Fruit fly (Drosophila melanogaster): ENCODE results near the gene Rab1.
A peak's percentile ranks its signal among the peaks of the same experiment; 100 is the strongest.

The Rab1 gene

DNA sequence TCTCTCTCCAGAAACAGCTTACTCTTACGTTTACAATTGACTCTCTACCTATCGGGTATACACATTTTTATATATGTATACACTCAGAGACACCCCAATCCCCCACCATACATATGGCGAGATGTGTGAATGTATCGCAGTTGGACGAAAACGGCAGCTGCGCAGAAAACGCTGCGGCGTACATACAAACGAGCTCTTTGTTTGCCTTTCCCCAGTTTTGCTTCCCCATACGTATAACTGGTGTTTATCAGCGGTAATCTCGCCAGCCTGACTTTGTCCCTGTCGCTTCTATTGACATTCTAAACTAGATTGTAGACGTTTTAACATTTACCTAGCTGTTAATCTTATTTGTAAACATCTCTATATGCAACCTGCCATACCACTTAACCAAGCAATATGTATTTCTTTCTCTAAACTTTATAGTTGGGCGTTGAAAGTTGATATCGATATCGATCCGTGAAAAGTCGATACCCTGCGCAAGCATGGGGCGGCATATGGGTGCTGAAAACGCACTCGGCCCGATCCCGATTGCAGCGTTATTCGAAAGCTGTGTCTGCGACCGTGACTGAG is 28.6 kb upstream of the Rab1 start (continued):
- no peak for TF ChIP-seq ttk (GFP tag; IDR thresholded peaks at IDR 0.05)
- peak; percentile 67 for TF ChIP-seq NfI (GFP tag; optimal IDR thresholded peaks at IDR 0.05)
- no peak for TF ChIP-seq vfl (GFP tag; optimal IDR thresholded peaks at IDR 0.05)
- TF ChIP-seq lilli (GFP tag; optimal IDR thresholded peaks at IDR 0.05), result peak; percentile 65
- peak; percentile 57 for TF ChIP-seq Sry-β (GFP tag; optimal IDR thresholded peaks at IDR 0.05)
- TF ChIP-seq pzg (GFP tag; optimal IDR thresholded peaks at IDR 0.05), result no peak
- no peak for TF ChIP-seq cas (GFP tag; IDR thresholded peaks at IDR 0.05)
- peak; percentile 98 for TF ChIP-seq kni (GFP tag; optimal IDR thresholded peaks at IDR 0.05)
- TF ChIP-seq lola (GFP tag; optimal IDR thresholded peaks at IDR 0.05), result peak in 1 of 3 experiments; percentile 57
- peak; percentile 85 for TF ChIP-seq CG11398 (GFP tag; optimal IDR thresholded peaks at IDR 0.05)
- peak; percentile 50 for TF ChIP-seq Hsf (GFP tag; optimal IDR thresholded peaks at IDR 0.05)
- TF ChIP-seq Six4 (GFP tag; optimal IDR thresholded peaks at IDR 0.05), result peak; percentile 51
- no peak for TF ChIP-seq Mrtf (GFP tag; IDR thresholded peaks at IDR 0.05)
- TF ChIP-seq Deaf1 (tag; optimal IDR thresholded peaks at IDR 0.05), result peak; percentile 31
- no peak for TF ChIP-seq yki (optimal IDR thresholded peaks at IDR 0.05)
- no peak for TF ChIP-seq CG17328 (GFP tag; IDR thresholded peaks at IDR 0.05)
- TF ChIP-seq Med (GFP tag), result peak; percentile 94
- TF ChIP-seq CG12942 (GFP tag; optimal IDR thresholded peaks at IDR 0.05), result peak; percentile 35
- TF ChIP-seq CG8388 (GFP tag; optimal IDR thresholded peaks at IDR 0.05), result peak; percentile 60
- peak; percentile 75 for TF ChIP-seq bab2 (GFP tag; optimal IDR thresholded peaks at IDR 0.05)
- peak; percentile 43 for TF ChIP-seq CG1603 (tag; optimal IDR thresholded peaks at IDR 0.05)
- peak; percentile 43 for TF ChIP-seq fd102C (GFP tag; optimal IDR thresholded peaks at IDR 0.05)
- TF ChIP-seq CG7745 (tag; optimal IDR thresholded peaks at IDR 0.05), result peak; percentile 12
- peak; percentile 90 for TF ChIP-seq CG18599 (GFP tag; optimal IDR thresholded peaks at IDR 0.05)
- TF ChIP-seq zfh1 (GFP tag; IDR thresholded peaks at IDR 0.05), result no peak
- TF ChIP-seq wek (GFP tag; optimal IDR thresholded peaks at IDR 0.05), result peak; percentile 78
- TF ChIP-seq Mad (GFP tag; optimal IDR thresholded peaks at IDR 0.05), result peak; percentile 13
- TF ChIP-seq CG17568 (GFP tag; optimal IDR thresholded peaks at IDR 0.05), result peak; percentile 92
- peak; percentile 42 for TF ChIP-seq Neu2 (GFP tag; optimal IDR thresholded peaks at IDR 0.05; ENCODE audit: borderline replicate concordance)
- TF ChIP-seq CG7372 (GFP tag; IDR thresholded peaks at IDR 0.05), result no peak
- TF ChIP-seq B-H2 (GFP tag; optimal IDR thresholded peaks at IDR 0.05), result peak; percentile 89
- TF ChIP-seq gcm2 (GFP tag; optimal IDR thresholded peaks at IDR 0.05), result no peak
- TF ChIP-seq Hey (tag; optimal IDR thresholded peaks at IDR 0.05), result peak; percentile 77
- no peak for TF ChIP-seq CG30431 (GFP tag; optimal IDR thresholded peaks at IDR 0.05)
- peak; percentile 88 for TF ChIP-seq CG2678 (tag; optimal IDR thresholded peaks at IDR 0.05)
- no peak for TF ChIP-seq seq (GFP tag; IDR thresholded peaks at IDR 0.05)
- TF ChIP-seq fd3F (GFP tag; optimal IDR thresholded peaks at IDR 0.05), result peak; percentile 65
- no peak for TF ChIP-seq CG4820 (GFP tag; optimal IDR thresholded peaks at IDR 0.05)
- TF ChIP-seq mld (GFP tag; IDR thresholded peaks at IDR 0.05; ENCODE audit: partially characterized antibody), result no peak
- TF ChIP-seq al (GFP tag; IDR thresholded peaks at IDR 0.05), result no peak
- no peak for TF ChIP-seq Awh (GFP tag; IDR thresholded peaks at IDR 0.05)
- TF ChIP-seq gce (GFP tag; IDR thresholded peaks at IDR 0.05), result no peak
- peak in 1 of 2 experiments; percentile 86 for TF ChIP-seq Eip74EF (GFP tag; optimal IDR thresholded peaks at IDR 0.05)
- peak; percentile 78 for TF ChIP-seq CG13624 (GFP tag; optimal IDR thresholded peaks at IDR 0.05)
- TF ChIP-seq CG4360 (GFP tag; IDR thresholded peaks at IDR 0.05), result no peak
- no peak for TF ChIP-seq Dll (GFP tag; IDR thresholded peaks at IDR 0.05; ENCODE audit: partially characterized antibody)
- no peak for TF ChIP-seq D (optimal IDR thresholded peaks at IDR 0.05)
- peak; percentile 81 for TF ChIP-seq D (GFP tag; optimal IDR thresholded peaks at IDR 0.05)
- TF ChIP-seq CG10654 (GFP tag; optimal IDR thresholded peaks at IDR 0.05), result peak; percentile 49
- peak; percentile 88 for TF ChIP-seq CG2875 (GFP tag; optimal IDR thresholded peaks at IDR 0.05)
- no peak for TF ChIP-seq Dbx (GFP tag; IDR thresholded peaks at IDR 0.05)

Measured in whole organism, embryonic.